Fruit fly (Drosophila melanogaster) whole organism, prepupa: ENCODE measurements around the gene sa.

ENCODE experiments used
- CG10669 ChIP-seq: fragments of 200-800 bp; sonication (Bioruptor generic); optimal IDR thresholded peaks from 3 replicates; lab custom pipeline; 2018; ENCODE audit warnings: missing biosample characterization, mild to moderate bottlenecking, missing genetic modification characterization, moderate library complexity
- CG11762 ChIP-seq: fragments of 200-800 bp; sonication (Bioruptor generic); optimal IDR thresholded peaks from 3 replicates; lab custom pipeline; 2016; ENCODE audit warnings: missing biosample characterization, missing genetic modification characterization; ENCODE audit not compliant: insufficient read depth
- CG16779 ChIP-seq: fragments of 200-800 bp; sonication (Bioruptor generic); optimal IDR thresholded peaks from 3 replicates; lab custom pipeline; 2017; ENCODE audit warnings: missing biosample characterization, mild to moderate bottlenecking, missing genetic modification characterization
- CG3032 ChIP-seq: fragments of 200-800 bp; optimal IDR thresholded peaks from 2 replicates; lab custom pipeline; 2019; ENCODE audit warnings: missing biosample characterization, mild to moderate bottlenecking, missing genetic modification characterization, moderate library complexity
- CG31627 ChIP-seq: fragments of 200-800 bp; sonication (Bioruptor generic); optimal IDR thresholded peaks from 3 replicates; lab custom pipeline; 2016; ENCODE audit warnings: missing biosample characterization, missing genetic modification characterization
- CG32006 ChIP-seq: fragments of 200-800 bp; sonication (Bioruptor generic); optimal IDR thresholded peaks from 3 replicates; lab custom pipeline; 2017; ENCODE audit warnings: missing biosample characterization, mild to moderate bottlenecking, missing genetic modification characterization
- CG34406 ChIP-seq: fragments of 200-800 bp; sonication (Bioruptor generic); optimal IDR thresholded peaks from 3 replicates; lab custom pipeline; 2016; ENCODE audit warnings: missing biosample characterization, missing genetic modification characterization
- CG3919 ChIP-seq: fragments of 200-800 bp; sonication (Bioruptor generic); optimal IDR thresholded peaks from 3 replicates; lab custom pipeline; 2016; ENCODE audit warnings: missing biosample characterization, missing genetic modification characterization
- CG4318 ChIP-seq: fragments of 200-800 bp; sonication (Bioruptor generic); optimal IDR thresholded peaks from 3 replicates; lab custom pipeline; 2017; ENCODE audit warnings: missing biosample characterization, mild to moderate bottlenecking, missing genetic modification characterization
- CG6163 ChIP-seq: fragments of 200-800 bp; sonication (Bioruptor generic); IDR thresholded peaks from 3 replicates; pipeline ENCODE4 v1.3.6; 2022; ENCODE audit warnings: missing biosample characterization, missing genetic modification characterization
- CG6276 ChIP-seq: fragments of 200-800 bp; sonication (Bioruptor generic); optimal IDR thresholded peaks from 2 replicates; lab custom pipeline; 2017; ENCODE audit warnings: missing biosample characterization, mild to moderate bottlenecking, missing genetic modification characterization
- CG6808 ChIP-seq: fragments of 200-800 bp; sonication (Bioruptor generic); optimal IDR thresholded peaks from 3 replicates; lab custom pipeline; 2017; ENCODE audit warnings: missing biosample characterization, missing genetic modification characterization, mild to moderate bottlenecking, moderate library complexity, missing genetic modification reagents
- CG6854 ChIP-seq: fragments of 200-800 bp; sonication (Bioruptor generic); optimal IDR thresholded peaks from 2 replicates; lab custom pipeline; 2017; ENCODE audit warnings: missing biosample characterization, mild to moderate bottlenecking, missing genetic modification characterization
- CG7368 ChIP-seq: fragments of 200-800 bp; sonication (Bioruptor generic); optimal IDR thresholded peaks from 3 replicates; lab custom pipeline; 2016; ENCODE audit warnings: missing biosample characterization, missing genetic modification characterization
- CG8319 ChIP-seq: fragments of 200-800 bp; sonication (Bioruptor generic); optimal IDR thresholded peaks from 3 replicates; lab custom pipeline; 2016; ENCODE audit warnings: missing biosample characterization, missing genetic modification characterization
- CG8632 ChIP-seq: fragments of 200-800 bp; sonication (Bioruptor generic); optimal IDR thresholded peaks from 3 replicates; lab custom pipeline; 2016; ENCODE audit warnings: missing biosample characterization, missing genetic modification characterization
- CG9139 ChIP-seq: fragments of 200-800 bp; sonication (Bioruptor generic); optimal IDR thresholded peaks from 3 replicates; lab custom pipeline; 2017; ENCODE audit warnings: missing biosample characterization, mild to moderate bottlenecking, missing genetic modification characterization
- Eip75B ChIP-seq: fragments of 200-800 bp; sonication (Bioruptor generic); optimal IDR thresholded peaks from 3 replicates; lab custom pipeline; 2016; ENCODE audit warnings: missing biosample characterization, missing genetic modification characterization
- Eip78C ChIP-seq: fragments of 200-800 bp; sonication (Bioruptor generic); peaks from one replicate; lab custom pipeline; 2016; ENCODE audit warnings: missing biosample characterization, missing genetic modification characterization
- Eip93F ChIP-seq: fragments of 200-800 bp; sonication (Bioruptor generic); optimal IDR thresholded peaks from 2 replicates; lab custom pipeline; 2016; ENCODE audit warnings: missing biosample characterization, mild to moderate bottlenecking, missing genetic modification characterization
- Ets21C ChIP-seq: fragments of 200-800 bp; sonication (Bioruptor generic); optimal IDR thresholded peaks from 3 replicates; lab custom pipeline; 2016; ENCODE audit warnings: missing biosample characterization, missing genetic modification characterization
- Ets96B ChIP-seq: fragments of 200-800 bp; optimal IDR thresholded peaks from 2 replicates; lab custom pipeline; 2019; ENCODE audit warnings: missing biosample characterization, mild to moderate bottlenecking, missing genetic modification characterization, moderate library complexity
- Gug ChIP-seq: fragments of 200-800 bp; sonication (Bioruptor generic); IDR thresholded peaks from 2 replicates; pipeline ENCODE4 v1.3.6; 2022; ENCODE audit warnings: missing biosample characterization, missing genetic modification characterization
- Hr39 ChIP-seq: fragments of 200-800 bp; sonication (Bioruptor generic); optimal IDR thresholded peaks from 2 replicates; lab custom pipeline; 2016; ENCODE audit warnings: missing biosample characterization, missing genetic modification characterization
- Hr4 ChIP-seq: fragments of 200-800 bp; sonication (Bioruptor generic); optimal IDR thresholded peaks from 3 replicates; lab custom pipeline; 2016; ENCODE audit warnings: missing biosample characterization, missing genetic modification characterization
- Met ChIP-seq: fragments of 200-800 bp; sonication (Bioruptor generic); optimal IDR thresholded peaks from 3 replicates; lab custom pipeline; 2016; ENCODE audit warnings: missing biosample characterization, missing genetic modification characterization
- OdsH ChIP-seq: fragments of 200-800 bp; sonication (Bioruptor generic); optimal IDR thresholded peaks from 3 replicates; lab custom pipeline; 2016; ENCODE audit warnings: missing biosample characterization, missing genetic modification characterization
- Smox ChIP-seq: fragments of 200-800 bp; sonication (Bioruptor generic); optimal IDR thresholded peaks from 3 replicates; lab custom pipeline; 2016; ENCODE audit warnings: missing biosample characterization, missing genetic modification characterization
- Sox102F ChIP-seq: fragments of 200-800 bp; sonication (Bioruptor generic); optimal IDR thresholded peaks from 2 replicates; lab custom pipeline; 2016; ENCODE audit warnings: missing biosample characterization, mild to moderate bottlenecking, missing genetic modification characterization
- Sox14 ChIP-seq: fragments of 200-800 bp; sonication (Bioruptor generic); optimal IDR thresholded peaks from 3 replicates; lab custom pipeline; 2016; ENCODE audit warnings: missing biosample characterization, missing genetic modification characterization
- acj6 ChIP-seq: fragments of 200-800 bp; sonication (Bioruptor generic); optimal IDR thresholded peaks from 3 replicates; lab custom pipeline; 2016; ENCODE audit warnings: missing biosample characterization, missing genetic modification characterization
- cyc ChIP-seq: fragments of 200-800 bp; sonication (Bioruptor generic); optimal IDR thresholded peaks from 3 replicates; lab custom pipeline; 2016; ENCODE audit warnings: missing biosample characterization, missing genetic modification characterization
- dsx ChIP-seq: fragments of 200-800 bp; optimal IDR thresholded peaks from 3 replicates; lab custom pipeline; 2019; ENCODE audit warnings: missing biosample characterization, mild to moderate bottlenecking, missing genetic modification characterization, moderate library complexity; ENCODE audit not compliant: poor library complexity, severe bottlenecking
- eg ChIP-seq: fragments of 200-800 bp; sonication (Bioruptor generic); IDR thresholded peaks from 3 replicates; pipeline ENCODE4 v1.3.6; 2022; ENCODE audit warnings: missing biosample characterization, missing genetic modification characterization
- esn ChIP-seq: fragments of 200-800 bp; sonication (Bioruptor generic); optimal IDR thresholded peaks from 2 replicates; lab custom pipeline; 2016; ENCODE audit warnings: missing biosample characterization, mild to moderate bottlenecking, missing genetic modification characterization, moderate library complexity
- fd59A ChIP-seq: fragments of 200-800 bp; sonication (Bioruptor generic); optimal IDR thresholded peaks from 2 replicates; lab custom pipeline; 2017; ENCODE audit warnings: missing biosample characterization, mild to moderate bottlenecking, missing genetic modification characterization, missing genetic modification reagents
- fd85E ChIP-seq: fragments of 200-800 bp; sonication (Bioruptor generic); optimal IDR thresholded peaks from 3 replicates; lab custom pipeline; 2016; ENCODE audit warnings: missing biosample characterization, missing genetic modification characterization
- fkh ChIP-seq: fragments of 200-800 bp; sonication (Bioruptor generic); optimal IDR thresholded peaks from 3 replicates; lab custom pipeline; 2017; ENCODE audit warnings: missing biosample characterization, mild to moderate bottlenecking, missing genetic modification characterization, moderate library complexity
- lz ChIP-seq: fragments of 200-800 bp; sonication (Bioruptor generic); optimal IDR thresholded peaks from 3 replicates; lab custom pipeline; 2016; ENCODE audit warnings: missing biosample characterization, missing genetic modification characterization
- net ChIP-seq: fragments of 200-800 bp; sonication (Bioruptor generic); optimal IDR thresholded peaks from 3 replicates; lab custom pipeline; 2016; ENCODE audit warnings: missing biosample characterization, missing genetic modification characterization
- salr ChIP-seq, 2 experiments: fragments of 200-800 bp; sonication (Bioruptor generic); optimal IDR thresholded peaks; 3 replicates each; lab custom pipeline; 2016 to 2018; ENCODE audit warnings: missing biosample characterization in 2 of 2, missing genetic modification characterization in 2 of 2, mild to moderate bottlenecking in 1 of 2
- spab ChIP-seq: fragments of 200-800 bp; sonication (Bioruptor generic); optimal IDR thresholded peaks from 2 replicates; lab custom pipeline; 2017; ENCODE audit warnings: missing biosample characterization, mild to moderate bottlenecking, missing genetic modification characterization, missing genetic modification reagents
- svp ChIP-seq: fragments of 200-800 bp; sonication (Bioruptor generic); peaks from one replicate; lab custom pipeline; 2016; ENCODE audit warnings: missing biosample characterization, missing genetic modification characterization
- topi ChIP-seq: fragments of 200-800 bp; sonication (Bioruptor generic); optimal IDR thresholded peaks from 3 replicates; lab custom pipeline; 2016; ENCODE audit warnings: missing biosample characterization, missing genetic modification characterization

sa gene

dm6 chr3L:21398156-21398555 lies 8.4 kb downstream of the sa start:
- TF ChIP-seq CG3032 (tag; lab: Kevin White, UChicago), result no peak
- TF ChIP-seq CG7368 (GFP tag; lab: Kevin White, UChicago), result no peak
- TF ChIP-seq lz, result no peak
- no peak for TF ChIP-seq CG8632 (GFP tag; lab: Kevin White, UChicago)
- no peak for TF ChIP-seq Eip78C
- TF ChIP-seq CG3919 (GFP tag; lab: Kevin White, UChicago), result no peak
- no peak for TF ChIP-seq CG16779 (tag; lab: Kevin White, UChicago)
- TF ChIP-seq OdsH (GFP tag; lab: Kevin White, UChicago), result no peak
- no peak for TF ChIP-seq Smox (GFP tag; lab: Kevin White, UChicago)
- no peak for TF ChIP-seq fd59A

dm6 chr3L:21390431-21390830 lies 16.1 kb downstream of the sa start:
- TF ChIP-seq dsx (GFP tag; lab: Kevin White, UChicago) (no peak), salr (GFP tag; optimal IDR thresholded peaks at IDR 0.05; lab: Kevin White, UChicago) (no peak), CG8319 (GFP tag; lab: Kevin White, UChicago) (no peak), CG4318 (GFP tag; lab: Kevin White, UChicago) (no peak), spab (no peak), Gug (GFP tag; lab: Robert Waterston, UW) (no peak), topi (no peak), esn (GFP tag; lab: Kevin White, UChicago) (no peak), Ets21C (no peak), cyc (GFP tag; lab: Kevin White, UChicago) (no peak)

- TF ChIP-seq esn (GFP tag; lab: Kevin White, UChicago) (peak; percentile 0), net (GFP tag; lab: Kevin White, UChicago) (no peak), fd59A (no peak), CG6276 (GFP tag; lab: Kevin White, UChicago) (no peak), Hr4 (no peak), Eip93F (GFP tag; lab: Kevin White, UChicago) (no peak), CG9139 (GFP tag; lab: Kevin White, UChicago) (no peak), CG6854 (GFP tag; lab: Kevin White, UChicago) (no peak), Sox102F (GFP tag; lab: Kevin White, UChicago) (peak; percentile 45), Eip78C (peak; percentile 26), dsx (GFP tag; lab: Kevin White, UChicago) (no peak), svp (GFP tag; lab: Kevin White, UChicago) (peak; percentile 58), cyc (GFP tag; lab: Kevin White, UChicago) (no peak), Hr39 (GFP tag; lab: Kevin White, UChicago) (peak; percentile 20), CG6808 (no peak), Met (GFP tag; lab: Kevin White, UChicago) (peak; percentile 24), CG31627 (GFP tag; lab: Kevin White, UChicago) (peak; percentile 1), spab (no peak), CG34406 (GFP tag; lab: Kevin White, UChicago) (peak; percentile 2), CG32006 (no peak), CG8319 (GFP tag; lab: Kevin White, UChicago) (no peak), Sox14 (GFP tag; lab: Kevin White, UChicago) (no peak), CG6163 (GFP tag; lab: Robert Waterston, UW) (no peak; the same call in 2 of the 3 replicates)
Observed at dm6 chr3L:21389758-21390157, 16.8 kb downstream of the sa start.

dm6 chr3L:21388824-21389223 lies 17.7 kb downstream of the sa start:
- TF ChIP-seq CG11762 (GFP tag; lab: Kevin White, UChicago), result no peak
- TF ChIP-seq Sox14 (GFP tag; lab: Kevin White, UChicago), result no peak
- no peak for TF ChIP-seq CG3919 (GFP tag; lab: Kevin White, UChicago)
- TF ChIP-seq CG16779 (tag; lab: Kevin White, UChicago), result no peak
- TF ChIP-seq acj6 (GFP tag; lab: Kevin White, UChicago), result no peak
- no peak for TF ChIP-seq CG10669 (GFP tag; lab: Kevin White, UChicago)
- TF ChIP-seq fkh, result no peak
- no peak for TF ChIP-seq eg (GFP tag; lab: Robert Waterston, UW)
- TF ChIP-seq fd85E (GFP tag; lab: Kevin White, UChicago), result no peak
- TF ChIP-seq salr (GFP tag; optimal IDR thresholded peaks at IDR 0.05; lab: Kevin White, UChicago), result no peak
- no peak for TF ChIP-seq Ets96B (tag; lab: Kevin White, UChicago)
- TF ChIP-seq Eip75B, result no peak
- no peak for TF ChIP-seq esn (GFP tag; lab: Kevin White, UChicago)
- TF ChIP-seq lz, result no peak
- TF ChIP-seq Eip93F (GFP tag; lab: Kevin White, UChicago), result no peak
- TF ChIP-seq Sox102F (GFP tag; lab: Kevin White, UChicago), result no peak
- TF ChIP-seq net (GFP tag; lab: Kevin White, UChicago), result no peak
